Worm (Caenorhabditis elegans) whole organism, midembryonic: ENCODE results near the gene F58G6.3.

ENCODE experiments used
- T22C8.4 ChIP-seq: fragments of 200-800 bp; sonication (Bioruptor generic); IDR thresholded peaks from 2 replicates; pipeline ENCODE4 v1.3.6; 2022; ENCODE audit warnings: missing genetic modification characterization, missing compliant biosample characterization
- flt-1 ChIP-seq: fragments of 200-800 bp; sonication (Bioruptor generic); IDR thresholded peaks from 2 replicates; pipeline ENCODE4 v1.3.6; 2022; ENCODE audit warnings: missing genetic modification characterization, missing compliant biosample characterization
- med-1 ChIP-seq: sonication (generic microtip); optimal IDR thresholded peaks from 2 replicates; lab custom pipeline; 2017; ENCODE audit warnings: missing genetic modification characterization, mild to moderate bottlenecking, missing compliant biosample characterization, antibody characterized with exemption, missing genetic modification reagents; ENCODE audit not compliant: insufficient read depth
- ztf-29 ChIP-seq: fragments of 200-800 bp; sonication (Bioruptor generic); IDR thresholded peaks from 2 replicates; pipeline ENCODE4 v1.3.6; 2022; ENCODE audit warnings: missing genetic modification reagents, missing genetic modification characterization, missing compliant biosample characterization

DNA sequence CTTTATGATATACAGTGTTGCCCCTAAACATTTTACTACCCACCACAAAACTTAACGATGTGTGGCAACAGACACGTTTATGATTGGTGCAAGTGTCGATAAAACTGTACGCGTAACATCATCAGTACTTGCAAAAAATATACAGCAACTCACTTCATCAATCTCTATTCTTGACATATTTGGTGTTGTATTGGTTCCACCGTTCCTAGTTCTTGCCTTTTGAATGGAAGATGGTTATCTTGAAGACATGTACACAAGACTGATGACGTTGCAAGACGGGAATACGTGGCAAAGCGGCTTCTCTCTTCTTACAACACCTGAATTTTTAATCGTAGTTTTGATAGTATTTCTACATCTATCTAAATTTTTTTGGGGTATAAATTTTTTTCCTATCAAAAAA is 42.4 kb upstream of the F58G6.3 start:
- TF ChIP-seq ztf-29 (GFP tag; lab: Robert Waterston, UW) (no peak), T22C8.4 (no peak), med-1 (GFP tag; lab: Kevin White, UChicago) (no peak), flt-1 (GFP tag; lab: Robert Waterston, UW) (no peak)
